Worm (Caenorhabditis elegans) whole organism, mixed stage, embryonic: Measurements from ENCODE around the gene clec-62.

ENCODE experiments used
- blmp-1 ChIP-seq: fragments of 150-350 bp; optimal IDR thresholded peaks from 2 replicates; lab custom pipeline; 2014; ENCODE audit warnings: missing biosample characterization, missing genetic modification characterization
- ces-1 ChIP-seq: fragments of 150-350 bp; optimal IDR thresholded peaks from 2 replicates; lab custom pipeline; 2014; ENCODE audit warnings: missing biosample characterization, missing genetic modification reagents, missing genetic modification characterization
- lin-13 ChIP-seq: fragments of 150-350 bp; optimal IDR thresholded peaks from 2 replicates; lab custom pipeline; 2014; ENCODE audit warnings: missing biosample characterization, missing genetic modification characterization
- lsy-2 ChIP-seq: fragments of 150-350 bp; optimal IDR thresholded peaks from 2 replicates; lab custom pipeline; 2014; ENCODE audit warnings: missing biosample characterization, missing genetic modification characterization
- mep-1 ChIP-seq: fragments of 150-350 bp; optimal IDR thresholded peaks from 2 replicates; lab custom pipeline; 2017; ENCODE audit warnings: missing biosample characterization, missing genetic modification reagents, missing genetic modification characterization, inconsistent platforms
- nhr-12 ChIP-seq: fragments of 150-350 bp; optimal IDR thresholded peaks from 2 replicates; lab custom pipeline; 2014; ENCODE audit warnings: missing biosample characterization, missing genetic modification characterization
- nhr-237 ChIP-seq: fragments of 150-350 bp; optimal IDR thresholded peaks from 2 replicates; lab custom pipeline; 2014; ENCODE audit warnings: missing biosample characterization, missing genetic modification characterization
- nhr-76 ChIP-seq: sonication (generic microtip); optimal IDR thresholded peaks from 2 replicates; lab custom pipeline; 2017; ENCODE audit warnings: missing biosample characterization, missing genetic modification characterization
- pha-4 ChIP-seq: fragments of 150-350 bp; optimal IDR thresholded peaks from 2 replicates; lab custom pipeline; 2018; ENCODE audit warnings: missing biosample characterization, missing genetic modification reagents, missing genetic modification characterization
- sem-2 ChIP-seq: fragments of 200-800 bp; sonication (Bioruptor generic); optimal IDR thresholded peaks from 2 replicates; lab custom pipeline; 2018; ENCODE audit warnings: mild to moderate bottlenecking, missing genetic modification characterization, missing compliant biosample characterization
- snpc-4 ChIP-seq: fragments of 150-350 bp; optimal IDR thresholded peaks from 2 replicates; lab custom pipeline; 2014; ENCODE audit warnings: missing biosample characterization, missing genetic modification characterization
- ztf-11 ChIP-seq: fragments of 150-350 bp; optimal IDR thresholded peaks from 2 replicates; lab custom pipeline; 2014; ENCODE audit warnings: missing biosample characterization, missing genetic modification characterization

ce11 chrII:12866079-12866478 lies 28.8 kb downstream of the clec-62 start:
- TF ChIP-seq snpc-4 (tag; lab: Kevin White, UChicago) (no peak), mep-1 (tag; lab: Kevin White, UChicago) (no peak), lin-13 (tag; lab: Kevin White, UChicago) (no peak), pha-4 (tag; lab: Kevin White, UChicago) (no peak), nhr-12 (no peak), sem-2 (no peak), lsy-2 (no peak), ztf-11 (tag; lab: Kevin White, UChicago) (no peak), nhr-76 (tag; lab: Kevin White, UChicago) (no peak), blmp-1 (tag; lab: Kevin White, UChicago) (no peak), nhr-237 (tag; lab: Kevin White, UChicago) (no peak), ces-1 (GFP tag; lab: Kevin White, UChicago) (no peak)
